Worm (Caenorhabditis elegans) whole organism, young adult: ENCODE results near the gene rft-1.

ENCODE experiments used
- F52B5.7 ChIP-seq: sonication (generic microtip); optimal IDR thresholded peaks from 2 replicates; lab custom pipeline; 2016; ENCODE audit warnings: mild to moderate bottlenecking, missing genetic modification characterization, missing compliant biosample characterization
- egrh-3 ChIP-seq: fragments of 200-800 bp; sonication (Bioruptor generic); IDR thresholded peaks from 2 replicates; pipeline ENCODE4 v1.3.6; 2022; ENCODE audit warnings: missing genetic modification reagents, missing genetic modification characterization, missing compliant biosample characterization
- nfyb-1 ChIP-seq: fragments of 200-800 bp; sonication (Bioruptor generic); IDR thresholded peaks from 2 replicates; pipeline ENCODE4 v1.3.6; 2022; ENCODE audit warnings: missing genetic modification reagents, missing genetic modification characterization, missing compliant biosample characterization
- rec-8 ChIP-seq, 2 experiments: sonication (generic microtip); optimal IDR thresholded peaks; 2 replicates each; lab custom pipeline; 2016; ENCODE audit warnings: mild to moderate bottlenecking in 2 of 2, missing genetic modification characterization in 2 of 2, missing genetic modification reagents in 2 of 2, missing genotype in 2 of 2, missing biosample characterization in 1 of 2, missing compliant biosample characterization in 1 of 2, moderate library complexity in 1 of 2

ce11 chrV:4447637-4448036 is 4.6 kb upstream of the rft-1 start:
- TF ChIP-seq rec-8 (tag; optimal IDR thresholded peaks at IDR 0.05; lab: Kevin White, UChicago): no peak
- TF ChIP-seq nfyb-1 (GFP tag; lab: Robert Waterston, UW): no peak
- no peak for TF ChIP-seq egrh-3 (GFP tag; lab: Robert Waterston, UW)
- TF ChIP-seq F52B5.7 (tag; lab: Kevin White, UChicago): no peak
